Worm (Caenorhabditis elegans): ENCODE data around the gene bcl-11.

The bcl-11 gene

DNA sequence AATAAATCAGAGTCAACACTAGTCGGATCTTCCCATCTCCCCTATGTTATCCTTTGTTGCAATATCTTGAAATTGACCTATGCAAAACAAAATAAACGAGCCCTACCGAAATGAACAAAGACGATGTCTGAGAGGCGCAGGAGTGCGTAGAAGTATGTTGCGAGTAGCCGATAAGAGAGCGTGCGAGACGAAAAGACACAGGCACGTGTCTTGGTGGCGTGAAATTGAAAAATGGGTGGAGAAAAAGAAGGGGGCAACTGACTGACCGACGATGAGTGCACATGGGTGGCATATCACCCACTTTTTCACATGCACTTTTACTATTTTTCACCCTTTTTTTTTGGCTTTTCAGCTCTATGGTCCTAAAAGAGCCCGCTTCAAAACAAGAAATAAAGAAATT is 7.7 kb upstream of the bcl-11 start:
- TF ChIP-seq klf-2 (GFP tag; conservative IDR thresholded peaks at IDR 0.05) (no peak), T22C8.4 (GFP tag; IDR thresholded peaks at IDR 0.05) (no peak), cog-1 (tag; optimal IDR thresholded peaks at IDR 0.05) (no peak), flt-1 (GFP tag; IDR thresholded peaks at IDR 0.05) (no peak), ref-1 (GFP tag; conservative IDR thresholded peaks at IDR 0.05) (no peak), ztf-23 (GFP tag; IDR thresholded peaks at IDR 0.05) (no peak)

ce11 chrV:6349597-6349996 is 6.2 kb upstream of the bcl-11 start:
- no peak for TF ChIP-seq med-1 (GFP tag; optimal IDR thresholded peaks at IDR 0.05; ENCODE audit: insufficient read depth)
- TF ChIP-seq ztf-29 (GFP tag; IDR thresholded peaks at IDR 0.05) = no peak
- TF ChIP-seq T22C8.4 (GFP tag; IDR thresholded peaks at IDR 0.05) = no peak
- TF ChIP-seq klf-2 (GFP tag; conservative IDR thresholded peaks at IDR 0.05) = no peak
- TF ChIP-seq flt-1 (GFP tag; IDR thresholded peaks at IDR 0.05) = no peak
- TF ChIP-seq cog-1 (tag; optimal IDR thresholded peaks at IDR 0.05) = no peak
- TF ChIP-seq ztf-23 (GFP tag; IDR thresholded peaks at IDR 0.05) = no peak
- TF ChIP-seq ref-1 (GFP tag; conservative IDR thresholded peaks at IDR 0.05) = no peak
- no peak for TF ChIP-seq tab-1 (GFP tag; IDR thresholded peaks at IDR 0.05)

DNA sequence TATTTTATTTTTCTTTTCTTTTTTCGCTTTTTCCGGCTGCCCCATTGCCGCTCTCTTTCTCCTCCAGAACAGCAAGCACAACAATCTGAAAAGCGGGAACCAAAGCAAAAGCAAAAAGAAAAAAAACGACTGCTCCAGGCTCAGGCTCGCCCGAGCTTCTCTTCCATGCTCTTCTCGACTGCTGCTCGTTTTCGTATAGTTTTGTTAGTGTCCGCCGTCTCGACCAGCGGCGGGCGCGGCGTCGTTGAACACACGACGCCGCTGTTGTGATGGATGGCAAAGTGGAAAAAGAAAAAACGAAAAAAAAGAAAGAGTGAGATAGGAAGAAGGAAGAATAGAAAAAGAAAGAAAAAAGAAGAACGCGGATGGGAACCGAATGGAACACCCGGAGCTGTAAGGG is 5.7 kb upstream of the bcl-11 start:
- TF ChIP-seq med-1 (GFP tag; optimal IDR thresholded peaks at IDR 0.05; ENCODE audit: insufficient read depth) (no peak), ztf-23 (GFP tag; IDR thresholded peaks at IDR 0.05) (no peak), ref-1 (GFP tag; conservative IDR thresholded peaks at IDR 0.05) (no peak), klf-2 (GFP tag; conservative IDR thresholded peaks at IDR 0.05) (no peak), flt-1 (GFP tag; IDR thresholded peaks at IDR 0.05) (no peak), T22C8.4 (GFP tag; IDR thresholded peaks at IDR 0.05) (no peak), cog-1 (tag; optimal IDR thresholded peaks at IDR 0.05) (no peak), tab-1 (GFP tag; IDR thresholded peaks at IDR 0.05) (no peak), ztf-29 (GFP tag; IDR thresholded peaks at IDR 0.05) (no peak)

ce11 chrV:6351122-6351521 is 4.7 kb upstream of the bcl-11 start:
- TF ChIP-seq med-1 (GFP tag; optimal IDR thresholded peaks at IDR 0.05; ENCODE audit: insufficient read depth) (no peak), klf-2 (GFP tag; conservative IDR thresholded peaks at IDR 0.05) (no peak), ztf-23 (GFP tag; IDR thresholded peaks at IDR 0.05) (no peak), T22C8.4 (GFP tag; IDR thresholded peaks at IDR 0.05) (no peak), tab-1 (GFP tag; IDR thresholded peaks at IDR 0.05) (no peak), flt-1 (GFP tag; IDR thresholded peaks at IDR 0.05) (no peak), ref-1 (GFP tag; conservative IDR thresholded peaks at IDR 0.05) (no peak), ztf-29 (GFP tag; IDR thresholded peaks at IDR 0.05) (no peak), cog-1 (tag; optimal IDR thresholded peaks at IDR 0.05) (no peak)

ce11 chrV:6352350-6352749 is 3.5 kb upstream of the bcl-11 start:
- no peak for TF ChIP-seq cog-1 (tag; optimal IDR thresholded peaks at IDR 0.05)
- TF ChIP-seq T22C8.4 (GFP tag; IDR thresholded peaks at IDR 0.05) = no peak
- TF ChIP-seq med-1 (GFP tag; optimal IDR thresholded peaks at IDR 0.05; ENCODE audit: insufficient read depth) = no peak
- TF ChIP-seq ref-1 (GFP tag; conservative IDR thresholded peaks at IDR 0.05) = no peak
- no peak for TF ChIP-seq flt-1 (GFP tag; IDR thresholded peaks at IDR 0.05)
- no peak for TF ChIP-seq ztf-29 (GFP tag; IDR thresholded peaks at IDR 0.05)
- TF ChIP-seq tab-1 (GFP tag; IDR thresholded peaks at IDR 0.05) = no peak
- TF ChIP-seq klf-2 (GFP tag; conservative IDR thresholded peaks at IDR 0.05) = no peak
- TF ChIP-seq ztf-23 (GFP tag; IDR thresholded peaks at IDR 0.05) = no peak

DNA sequence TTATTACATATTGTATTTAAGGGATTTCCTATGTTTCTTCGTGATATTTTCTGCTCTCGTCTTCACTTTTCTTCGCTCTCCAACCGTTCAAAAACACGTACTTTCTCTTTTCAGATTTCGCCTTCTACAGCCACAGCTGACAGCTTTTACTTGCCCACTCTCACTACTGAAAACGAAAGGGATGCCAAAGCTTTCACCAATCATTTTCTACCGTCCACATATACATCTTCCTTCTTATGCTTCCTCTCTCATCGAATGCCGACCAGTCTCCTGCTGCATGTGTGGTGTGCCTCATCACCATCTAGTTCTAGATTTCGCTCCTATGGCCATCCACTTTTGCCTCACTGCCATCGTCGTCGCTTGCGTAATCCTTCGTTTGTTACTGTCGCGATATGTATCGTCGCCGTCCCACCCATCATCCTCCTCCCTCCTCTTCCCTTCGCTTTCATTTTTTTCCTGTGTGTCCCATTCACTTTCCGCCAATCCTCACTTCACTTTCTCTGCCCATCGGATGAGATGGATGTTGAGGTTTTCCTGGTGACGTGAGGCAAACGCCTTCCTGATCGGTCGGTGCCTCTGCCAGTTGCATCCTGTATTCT is 2.5 kb upstream of the bcl-11 start:
- no peak for TF ChIP-seq cog-1 (tag; optimal IDR thresholded peaks at IDR 0.05)
- TF ChIP-seq ztf-29 (GFP tag; IDR thresholded peaks at IDR 0.05) = no peak
- TF ChIP-seq tab-1 (GFP tag; IDR thresholded peaks at IDR 0.05) = no peak
- TF ChIP-seq med-1 (GFP tag; optimal IDR thresholded peaks at IDR 0.05; ENCODE audit: insufficient read depth) = no peak
- TF ChIP-seq ztf-23 (GFP tag; IDR thresholded peaks at IDR 0.05) = no peak
- no peak for TF ChIP-seq ref-1 (GFP tag; conservative IDR thresholded peaks at IDR 0.05)
- TF ChIP-seq flt-1 (GFP tag; IDR thresholded peaks at IDR 0.05) = no peak
- no peak for TF ChIP-seq klf-2 (GFP tag; conservative IDR thresholded peaks at IDR 0.05)

DNA sequence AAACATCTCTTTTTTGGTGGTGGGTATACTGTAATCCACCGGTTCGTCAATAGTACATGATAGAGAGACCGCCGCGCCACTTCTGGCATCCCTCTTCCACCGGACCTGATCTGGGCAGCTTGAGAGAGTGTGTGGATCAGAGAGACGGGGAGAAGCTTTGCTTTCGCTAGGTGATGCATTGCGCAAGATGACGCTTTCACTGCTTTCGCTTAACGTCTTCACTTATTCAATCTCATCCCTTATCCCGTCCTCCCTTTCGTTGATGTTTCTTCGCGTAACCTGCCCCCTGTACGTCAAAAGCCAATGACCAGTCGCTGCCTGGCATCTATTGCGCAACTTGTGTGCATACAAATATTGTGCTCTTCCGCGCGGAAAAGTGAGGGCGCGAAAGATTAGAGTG is 1.6 kb upstream of the bcl-11 start:
- TF ChIP-seq cog-1 (tag; optimal IDR thresholded peaks at IDR 0.05) (no peak), flt-1 (GFP tag; IDR thresholded peaks at IDR 0.05) (no peak)

ce11 chrV:6354786-6355185 is 1.0 kb upstream of the bcl-11 start:
- TF ChIP-seq ref-1 (GFP tag; conservative IDR thresholded peaks at IDR 0.05) = no peak
- TF ChIP-seq flt-1 (GFP tag; IDR thresholded peaks at IDR 0.05) = no peak
- no peak for TF ChIP-seq klf-2 (GFP tag; conservative IDR thresholded peaks at IDR 0.05)

- no peak for TF ChIP-seq T22C8.4 (GFP tag; IDR thresholded peaks at IDR 0.05)
- TF ChIP-seq flt-1 (GFP tag; IDR thresholded peaks at IDR 0.05) = no peak
- TF ChIP-seq cog-1 (tag; optimal IDR thresholded peaks at IDR 0.05) = no peak
- no peak for TF ChIP-seq klf-2 (GFP tag; conservative IDR thresholded peaks at IDR 0.05)
- no peak for TF ChIP-seq ref-1 (GFP tag; conservative IDR thresholded peaks at IDR 0.05)
- no peak for TF ChIP-seq ztf-29 (GFP tag; IDR thresholded peaks at IDR 0.05)
- TF ChIP-seq ztf-23 (GFP tag; IDR thresholded peaks at IDR 0.05) = no peak
- no peak for TF ChIP-seq med-1 (GFP tag; optimal IDR thresholded peaks at IDR 0.05; ENCODE audit: insufficient read depth)
- TF ChIP-seq tab-1 (GFP tag; IDR thresholded peaks at IDR 0.05) = no peak
Observed at ce11 chrV:6355412-6355811, 413 bp upstream of the bcl-11 start.

- TF ChIP-seq cog-1 (tag; optimal IDR thresholded peaks at IDR 0.05) (no peak), med-1 (GFP tag; optimal IDR thresholded peaks at IDR 0.05; ENCODE audit: insufficient read depth) (no peak), tab-1 (GFP tag; IDR thresholded peaks at IDR 0.05) (no peak), ref-1 (GFP tag; conservative IDR thresholded peaks at IDR 0.05) (no peak), klf-2 (GFP tag; conservative IDR thresholded peaks at IDR 0.05) (no peak), ztf-29 (GFP tag; IDR thresholded peaks at IDR 0.05) (no peak), flt-1 (GFP tag; IDR thresholded peaks at IDR 0.05) (no peak), T22C8.4 (GFP tag; IDR thresholded peaks at IDR 0.05) (no peak), ztf-23 (GFP tag; IDR thresholded peaks at IDR 0.05) (no peak)
Observed at ce11 chrV:6357236-6357635, 1.4 kb downstream of the bcl-11 start.

Measured in whole organism, midembryonic.